Worm (Caenorhabditis elegans) whole organism, early embryonic: Measurements from ENCODE around the gene ubc-8.

Experiments used
- F13C5.2 ChIP-seq: sonication (generic microtip); optimal IDR thresholded peaks from 2 replicates; lab custom pipeline; 2017; ENCODE audit warnings: mild to moderate bottlenecking, missing genetic modification characterization, inconsistent platforms, missing compliant biosample characterization
- ama-1 ChIP-seq: fragments of 150-350 bp; optimal IDR thresholded peaks from 2 replicates; lab custom pipeline; 2014
- ceh-36 ChIP-seq: sonication (generic microtip); optimal IDR thresholded peaks from 2 replicates; lab custom pipeline; 2016; ENCODE audit warnings: missing genetic modification characterization, inconsistent platforms, missing compliant biosample characterization
- ets-7 ChIP-seq: sonication (generic microtip); optimal IDR thresholded peaks from 2 replicates; lab custom pipeline; 2016; ENCODE audit warnings: missing genotype, missing genetic modification characterization, missing compliant biosample characterization
- flt-1 ChIP-seq: fragments of 200-800 bp; sonication (Bioruptor generic); IDR thresholded peaks from 2 replicates; pipeline ENCODE4 v1.3.6; 2022; ENCODE audit warnings: missing genetic modification characterization, missing compliant biosample characterization
- hmbx-1 ChIP-seq: sonication (generic microtip); optimal IDR thresholded peaks from 2 replicates; lab custom pipeline; 2016; ENCODE audit warnings: mild to moderate bottlenecking, missing genetic modification characterization, missing compliant biosample characterization
- hmg-4 ChIP-seq: fragments of 200-800 bp; sonication (Bioruptor generic); optimal IDR thresholded peaks from 2 replicates; lab custom pipeline; 2018; ENCODE audit warnings: mild to moderate bottlenecking, missing genetic modification characterization, missing compliant biosample characterization
- hnd-1 ChIP-seq: sonication (generic microtip); optimal IDR thresholded peaks from 2 replicates; lab custom pipeline; 2016; ENCODE audit warnings: missing genetic modification characterization, missing compliant biosample characterization
- pes-1 ChIP-seq: fragments of 200-800 bp; sonication (Bioruptor generic); IDR thresholded peaks from 2 replicates; pipeline ENCODE4 v1.3.6; 2022; ENCODE audit warnings: missing genetic modification reagents, missing genetic modification characterization, missing compliant biosample characterization
- scrt-1 ChIP-seq: fragments of 200-800 bp; sonication (Bioruptor generic); IDR thresholded peaks from 2 replicates; pipeline ENCODE4 v1.3.6; 2022; ENCODE audit warnings: missing genetic modification characterization, missing compliant biosample characterization
- sea-1 ChIP-seq: fragments of 200-800 bp; sonication (Bioruptor generic); conservative IDR thresholded peaks from 2 replicates; pipeline ENCODE4 v1.3.6; 2022; ENCODE audit warnings: missing genetic modification characterization, missing compliant biosample characterization
- tbx-37 ChIP-seq: fragments of 200-800 bp; sonication (Bioruptor generic); conservative IDR thresholded peaks from 2 replicates; pipeline ENCODE4 v1.3.6; 2022; ENCODE audit warnings: missing genetic modification reagents, missing genetic modification characterization, missing compliant biosample characterization
- tra-4 ChIP-seq: sonication (generic microtip); optimal IDR thresholded peaks from 2 replicates; lab custom pipeline; 2017; ENCODE audit warnings: missing genetic modification characterization, missing compliant biosample characterization

DNA sequence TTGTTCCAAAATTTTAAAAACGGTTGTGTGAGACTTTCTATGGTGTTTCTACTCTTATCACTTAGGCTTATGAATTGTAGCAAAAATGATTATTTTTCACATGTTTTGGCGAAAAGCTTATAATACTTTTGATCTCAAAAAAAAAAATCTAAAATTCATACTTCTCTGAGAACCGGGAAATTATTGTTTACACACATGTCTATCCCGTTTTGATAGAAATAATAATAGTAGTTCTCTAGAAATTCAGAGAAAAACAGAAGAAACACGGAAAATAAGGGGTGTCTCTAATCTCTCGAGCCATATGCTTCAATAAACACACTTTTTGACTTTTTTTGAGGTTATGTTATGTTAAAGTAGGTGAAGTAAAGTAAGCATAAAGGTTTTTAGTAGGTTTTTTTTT is 43.6 kb upstream of the ubc-8 start:
- TF ChIP-seq F13C5.2 (tag; lab: Kevin White, UChicago) (no peak), hmbx-1 (tag; lab: Kevin White, UChicago) (no peak), ama-1 (lab: Kevin White, UChicago) (no peak), flt-1 (no peak), ets-7 (no peak), hnd-1 (tag; lab: Kevin White, UChicago) (no peak), ceh-36 (no peak), sea-1 (GFP tag; lab: Robert Waterston, UW) (no peak), tbx-37 (no peak), hmg-4 (GFP tag; lab: Kevin White, UChicago) (no peak), tra-4 (tag; lab: Kevin White, UChicago) (no peak), pes-1 (no peak), scrt-1 (GFP tag; lab: Robert Waterston, UW) (no peak)
